Fruit fly (Drosophila melanogaster): Measurements from ENCODE around the gene CG31342.

Gene CG31342

DNA sequence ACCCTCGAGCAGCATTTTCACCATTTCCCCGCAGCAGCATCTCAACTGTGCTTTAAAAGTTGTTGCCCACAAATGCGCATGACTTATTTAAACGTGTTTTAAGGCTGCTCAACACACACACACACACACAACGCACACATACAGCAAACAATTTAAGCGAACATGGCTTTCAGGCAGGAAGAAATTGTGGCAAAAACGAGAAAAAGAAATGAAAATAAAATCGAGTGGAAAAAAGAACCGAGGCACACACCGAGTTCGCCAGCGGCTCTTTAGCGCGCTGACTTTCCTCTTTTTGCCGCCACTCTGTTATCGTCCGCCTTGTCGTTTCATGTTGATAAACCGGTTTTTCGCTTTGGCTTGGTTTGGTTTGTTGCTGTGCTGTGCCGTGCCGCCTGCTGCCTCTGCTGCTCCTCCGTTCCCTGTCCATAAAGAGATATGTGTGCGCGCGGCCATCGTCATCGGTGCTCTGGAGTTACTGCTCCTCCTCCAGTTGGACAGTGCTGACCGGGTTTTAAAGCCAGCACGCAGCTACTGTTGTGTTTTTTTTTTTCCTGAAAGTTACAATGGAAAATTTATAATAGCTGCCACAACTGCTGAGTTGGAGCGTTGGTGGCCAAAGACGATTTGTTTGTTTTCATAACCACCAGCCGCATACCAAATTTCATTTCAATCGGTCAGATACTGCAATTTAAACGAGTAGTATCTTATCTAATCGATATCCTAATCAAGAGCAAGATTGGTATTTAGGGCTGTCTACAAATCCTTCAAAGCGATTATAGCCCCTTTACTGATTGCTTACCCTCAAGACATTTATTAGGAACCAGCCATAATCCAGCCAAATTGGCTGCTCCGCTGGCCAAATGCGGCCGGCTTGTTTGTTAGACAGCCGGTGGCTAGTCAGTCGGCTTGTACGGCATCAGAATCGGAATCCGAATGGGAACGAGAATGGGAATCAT lies 30.2 kb downstream of the CG31342 start (continued):
- TF ChIP-seq psq (GFP tag; optimal IDR thresholded peaks at IDR 0.05) (no peak), ara (GFP tag; IDR thresholded peaks at IDR 0.05) (no peak), dm (GFP tag; optimal IDR thresholded peaks at IDR 0.05) (no peak), CG7357 (GFP tag; IDR thresholded peaks at IDR 0.05) (no peak), CG11456 (GFP tag; IDR thresholded peaks at IDR 0.05) (no peak), CG11723 (GFP tag; optimal IDR thresholded peaks at IDR 0.05) (no peak), sna (GFP tag; IDR thresholded peaks at IDR 0.05; ENCODE audit: partially characterized antibody) (no peak), Dref (GFP tag; IDR thresholded peaks at IDR 0.05) (no peak), CG11398 (GFP tag; optimal IDR thresholded peaks at IDR 0.05) (peak; percentile 10), Hr78 (GFP tag; optimal IDR thresholded peaks at IDR 0.05) (no peak), ato (GFP tag; IDR thresholded peaks at IDR 0.05; ENCODE audit: partially characterized antibody) (no peak), dmrt99B (tag; optimal IDR thresholded peaks at IDR 0.05) (no peak), CG12299 (tag; optimal IDR thresholded peaks at IDR 0.05) (no peak), lilli (GFP tag; optimal IDR thresholded peaks at IDR 0.05) (peak; percentile 16), hkb (optimal IDR thresholded peaks at IDR 0.05) (no peak), hkb (GFP tag; IDR thresholded peaks at IDR 0.05) (no peak), rib (GFP tag; IDR thresholded peaks at IDR 0.05) (peak; percentile 34; the same call in 1 of the 2 replicates), CG17912 (GFP tag; optimal IDR thresholded peaks at IDR 0.05) (no peak), Vsx1 (GFP tag; optimal IDR thresholded peaks at IDR 0.05) (no peak), ab (GFP tag; optimal IDR thresholded peaks at IDR 0.05) (no peak), sim (GFP tag; IDR thresholded peaks at IDR 0.05) (no peak), CG8089 (GFP tag; optimal IDR thresholded peaks at IDR 0.05) (no peak), CG11093 (GFP tag; IDR thresholded peaks at IDR 0.05) (no peak), D19B (GFP tag; optimal IDR thresholded peaks at IDR 0.05) (no peak), Ets65A (GFP tag) (no peak), pho (GFP tag; optimal IDR thresholded peaks at IDR 0.05) (peak; percentile 18), CG7271 (tag; optimal IDR thresholded peaks at IDR 0.05) (no peak), CG18619 (GFP tag; optimal IDR thresholded peaks at IDR 0.05) (no peak), CG2199 (GFP tag; IDR thresholded peaks at IDR 0.05) (peak; percentile 50; the same call in 2 of the 3 replicates), tup (GFP tag; optimal IDR thresholded peaks at IDR 0.05) (no peak), CG10209 (GFP tag; optimal IDR thresholded peaks at IDR 0.05) (no peak), pan (optimal IDR thresholded peaks at IDR 0.05) (no peak), pan (GFP tag; optimal IDR thresholded peaks at IDR 0.05 in 1 of 2, IDR thresholded peaks at IDR 0.05 in 1 of 2) (peak in 1 of 2 experiments; percentile 4), CG7556 (GFP tag; optimal IDR thresholded peaks at IDR 0.05) (peak; percentile 25), lola (GFP tag; optimal IDR thresholded peaks at IDR 0.05) (no peak), gce (GFP tag; IDR thresholded peaks at IDR 0.05) (no peak), MTF-1 (GFP tag; optimal IDR thresholded peaks at IDR 0.05; ENCODE audit: borderline replicate concordance) (no peak), dimm (GFP tag; IDR thresholded peaks at IDR 0.05) (no peak), CG12155 (GFP tag; optimal IDR thresholded peaks at IDR 0.05) (peak; percentile 7), ranshi (GFP tag; IDR thresholded peaks at IDR 0.05) (no peak), twi (tag; optimal IDR thresholded peaks at IDR 0.05) (no peak), CTCF (GFP tag; optimal IDR thresholded peaks at IDR 0.05) (no peak), CrebB (tag; optimal IDR thresholded peaks at IDR 0.05) (no peak), org-1 (GFP tag; optimal IDR thresholded peaks at IDR 0.05) (no peak), CG6813 (GFP tag; optimal IDR thresholded peaks at IDR 0.05) (no peak), Blimp-1 (GFP tag; optimal IDR thresholded peaks at IDR 0.05) (no peak), CG30020 (tag; optimal IDR thresholded peaks at IDR 0.05) (no peak), CG6765 (GFP tag; optimal IDR thresholded peaks at IDR 0.05) (no peak), fu2 (GFP tag; optimal IDR thresholded peaks at IDR 0.05) (no peak), grn (GFP tag; optimal IDR thresholded peaks at IDR 0.05) (peak; percentile 88)
